Worm (Caenorhabditis elegans) whole organism, L3 larva: ENCODE data around the gene nfya-1.

ENCODE experiments used
- nfya-1 ChIP-seq: sonication (generic microtip); optimal IDR thresholded peaks from 2 replicates; lab custom pipeline; 2017; ENCODE audit warnings: missing genetic modification characterization, mild to moderate bottlenecking, missing compliant biosample characterization, antibody characterized with exemption, moderate library complexity; ENCODE audit not compliant: insufficient read depth
- nhr-77 ChIP-seq: fragments of 150-350 bp; optimal IDR thresholded peaks from 2 replicates; lab custom pipeline; 2014; ENCODE audit warnings: missing biosample characterization, missing genetic modification characterization
- pqm-1 ChIP-seq: fragments of 150-350 bp; optimal IDR thresholded peaks from 2 replicates; lab custom pipeline; 2017; ENCODE audit warnings: missing biosample characterization, missing genetic modification characterization, inconsistent platforms

ce11 chrX:11987900-11988364, 41.3 kb upstream of the nfya-1 start, which contains the start of gene C49F5.6:
- TF ChIP-seq nhr-77: no peak
- TF ChIP-seq pqm-1 (tag; lab: Kevin White, UChicago): no peak
- TF ChIP-seq nfya-1 (tag; lab: Kevin White, UChicago): no peak
